Worm (Caenorhabditis elegans): ENCODE data around the gene cyp-34A2.

cyp-34A2 gene

DNA sequence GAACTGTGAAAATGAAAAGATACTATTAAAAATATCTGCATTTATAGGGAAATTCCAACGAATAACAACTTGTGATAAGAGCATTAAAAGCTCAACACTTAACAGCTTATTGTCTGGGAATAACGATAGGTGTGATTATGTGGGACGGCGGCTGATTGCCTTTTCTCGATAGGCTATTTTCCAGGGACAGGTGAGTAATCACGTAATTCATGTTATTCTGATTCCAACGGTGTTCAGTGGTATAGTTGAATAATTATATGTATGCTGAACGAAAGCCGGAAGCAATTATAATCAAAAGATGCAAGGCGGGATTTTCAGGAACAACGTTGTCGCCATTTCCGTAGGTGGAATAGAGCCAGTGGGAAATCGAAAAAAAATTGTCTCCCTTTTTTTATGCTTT, 14.0 kb downstream of the cyp-34A2 start, which contains the start of gene srw-17:
Gene srw-17 (minus strand): TSS at position 101 of the 400 bp plus-strand sequence.
- TF ChIP-seq snpc-4 (tag; optimal IDR thresholded peaks at IDR 0.05) (no peak), ztf-11 (tag; optimal IDR thresholded peaks at IDR 0.05) (no peak), bed-3 (GFP tag; optimal IDR thresholded peaks at IDR 0.05) (no peak), lin-32 (GFP tag; optimal IDR thresholded peaks at IDR 0.05) (no peak), tbx-8 (GFP tag; optimal IDR thresholded peaks at IDR 0.05) (no peak), sptf-1 (tag; optimal IDR thresholded peaks at IDR 0.05) (no peak), ceh-39 (tag; optimal IDR thresholded peaks at IDR 0.05) (no peak), elt-3 (tag; optimal IDR thresholded peaks at IDR 0.05) (no peak), mls-2 (tag; optimal IDR thresholded peaks at IDR 0.05) (no peak), M03D4.4 (tag; optimal IDR thresholded peaks at IDR 0.05) (no peak), mab-5 (tag; optimal IDR thresholded peaks at IDR 0.05) (no peak), lsy-2 (tag; optimal IDR thresholded peaks at IDR 0.05) (no peak), elt-1 (tag; optimal IDR thresholded peaks at IDR 0.05; ENCODE audit: borderline replicate concordance, insufficient read depth) (no peak), unc-62 (GFP tag; optimal IDR thresholded peaks at IDR 0.05) (no peak), hlh-1 (tag; optimal IDR thresholded peaks at IDR 0.05) (no peak), cnd-1 (tag; optimal IDR thresholded peaks at IDR 0.05) (no peak)

DNA sequence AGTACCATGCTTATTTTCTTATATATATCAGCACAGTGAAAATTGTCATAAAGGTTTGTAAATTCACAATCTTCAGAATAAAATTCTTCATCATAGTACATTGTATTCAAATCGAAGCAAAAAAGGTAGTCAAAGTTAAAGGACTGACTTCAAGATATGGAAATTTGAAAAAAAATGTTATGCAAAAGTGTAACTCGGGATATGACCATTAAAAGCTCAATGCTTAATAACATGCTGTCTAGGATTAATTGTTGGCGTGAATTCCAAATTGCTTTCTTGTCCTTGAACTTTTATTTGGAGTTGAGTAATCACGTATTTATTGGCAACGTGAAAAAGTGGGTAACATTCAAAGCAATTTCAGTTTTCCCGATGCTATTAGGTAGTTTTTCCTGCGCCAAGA, 16.1 kb downstream of the cyp-34A2 start, which contains the start of gene srw-16:
Gene srw-16 (minus strand): TSS at position 101 of the 400 bp plus-strand sequence.
- TF ChIP-seq bed-3 (GFP tag; optimal IDR thresholded peaks at IDR 0.05) (no peak), blmp-1 (tag; optimal IDR thresholded peaks at IDR 0.05) (no peak)

DNA sequence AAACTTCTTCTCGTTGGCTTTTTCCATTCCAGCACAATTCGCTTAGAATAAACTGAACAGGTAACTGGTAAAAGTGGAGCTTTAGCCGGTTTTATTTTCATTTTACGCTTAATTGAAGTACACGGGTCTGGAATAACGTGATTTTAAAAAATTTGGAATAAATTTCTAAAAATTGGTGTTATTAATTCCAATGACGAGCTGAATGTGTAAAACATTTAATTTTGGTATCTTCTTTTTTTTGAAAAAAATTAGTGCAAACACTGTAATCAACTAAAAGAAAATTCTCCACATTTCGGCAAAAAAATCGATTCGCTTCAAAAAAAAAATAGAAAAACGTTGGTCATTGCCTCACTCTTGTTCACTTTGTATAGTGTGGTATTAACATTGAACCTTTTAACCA, 18.6 kb downstream of the cyp-34A2 start, which contains the start of gene T10H4.4:
Gene T10H4.4 (minus strand): TSS at position 101 of the 400 bp plus-strand sequence.
- no peak for TF ChIP-seq lin-13 (tag; optimal IDR thresholded peaks at IDR 0.05)
- no peak for TF ChIP-seq ceh-39 (tag; optimal IDR thresholded peaks at IDR 0.05)
- TF ChIP-seq ceh-83 (GFP tag; optimal IDR thresholded peaks at IDR 0.05) = no peak
- no peak for TF ChIP-seq nhr-28 (tag; optimal IDR thresholded peaks at IDR 0.05)
- no peak for TF ChIP-seq sem-2 (GFP tag; optimal IDR thresholded peaks at IDR 0.05)
- no peak for TF ChIP-seq nhr-12 (tag; optimal IDR thresholded peaks at IDR 0.05)
- TF ChIP-seq ceh-43 (GFP tag; optimal IDR thresholded peaks at IDR 0.05) = no peak

DNA sequence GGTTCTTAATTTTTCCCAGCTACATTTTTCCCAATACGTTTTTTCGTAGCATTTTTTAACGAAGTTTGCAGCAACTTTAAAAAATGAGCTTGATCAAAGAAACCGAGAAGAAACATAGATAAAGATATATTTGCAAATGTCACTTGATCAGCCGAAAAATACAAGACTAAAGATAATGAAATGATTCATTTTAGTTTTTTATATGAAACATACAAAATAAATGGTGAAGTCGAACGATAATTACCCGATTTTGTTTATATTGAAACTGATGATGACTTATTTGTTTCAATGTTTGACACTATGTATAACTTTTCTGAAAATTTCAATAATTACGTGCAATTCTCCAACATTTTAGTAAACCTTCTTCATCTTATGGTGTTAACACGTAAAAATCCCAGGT, 22.6 kb downstream of the cyp-34A2 start, which contains the start of gene srw-22:
Gene srw-22 (plus strand): TSS at position 301 of the 400 bp plus-strand sequence.
- TF ChIP-seq ceh-43 (GFP tag; optimal IDR thresholded peaks at IDR 0.05) = no peak
- no peak for TF ChIP-seq sem-2 (GFP tag; optimal IDR thresholded peaks at IDR 0.05)
- TF ChIP-seq mab-5 (tag; optimal IDR thresholded peaks at IDR 0.05) = no peak
- TF ChIP-seq mep-1 (tag; optimal IDR thresholded peaks at IDR 0.05) = no peak
- TF ChIP-seq nhr-28 (tag; optimal IDR thresholded peaks at IDR 0.05) = no peak
- no peak for TF ChIP-seq hlh-1 (tag; optimal IDR thresholded peaks at IDR 0.05)

DNA sequence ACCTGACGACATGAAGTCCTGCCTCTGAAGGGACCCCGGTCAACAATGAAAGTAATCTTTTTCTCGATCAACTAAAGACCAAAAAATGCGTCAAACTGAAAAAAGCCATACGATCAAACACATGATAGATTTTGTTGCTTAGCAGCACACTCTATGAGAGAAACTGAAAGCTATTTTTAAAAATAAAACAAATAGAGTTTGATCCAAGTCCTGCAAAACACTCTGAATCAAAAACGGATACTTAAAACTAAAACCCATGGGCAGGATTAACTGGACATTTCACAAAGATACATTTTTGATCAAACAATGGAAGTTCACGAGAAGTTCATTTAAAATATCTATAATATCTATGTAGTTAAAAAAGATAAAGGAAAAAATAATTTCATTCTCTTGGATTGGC, 23.5 kb downstream of the cyp-34A2 start, which contains the start of gene T10H4.13:
Gene T10H4.13 (minus strand): TSS at position 101 of the 400 bp plus-strand sequence.
- TF ChIP-seq zip-8 (tag; optimal IDR thresholded peaks at IDR 0.05) (no peak), bed-3 (GFP tag; optimal IDR thresholded peaks at IDR 0.05) (no peak), unc-120 (tag; optimal IDR thresholded peaks at IDR 0.05; ENCODE audit: poor library complexity, severe bottlenecking) (no peak), ham-2 (GFP tag; optimal IDR thresholded peaks at IDR 0.05) (no peak), unc-39 (tag; optimal IDR thresholded peaks at IDR 0.05) (no peak), lsy-2 (tag; optimal IDR thresholded peaks at IDR 0.05) (no peak), elt-3 (tag; optimal IDR thresholded peaks at IDR 0.05) (no peak), sem-2 (GFP tag; optimal IDR thresholded peaks at IDR 0.05) (no peak), tbx-8 (GFP tag; optimal IDR thresholded peaks at IDR 0.05) (no peak), lin-32 (GFP tag; optimal IDR thresholded peaks at IDR 0.05) (no peak), M03D4.4 (tag; optimal IDR thresholded peaks at IDR 0.05) (no peak), mls-2 (tag; optimal IDR thresholded peaks at IDR 0.05) (no peak), nhr-2 (tag; optimal IDR thresholded peaks at IDR 0.05) (no peak), ztf-11 (tag; optimal IDR thresholded peaks at IDR 0.05) (no peak), lin-13 (tag; optimal IDR thresholded peaks at IDR 0.05) (no peak), elt-1 (tag; optimal IDR thresholded peaks at IDR 0.05; ENCODE audit: borderline replicate concordance, insufficient read depth) (no peak), blmp-1 (tag; optimal IDR thresholded peaks at IDR 0.05) (no peak), drap-1 (GFP tag; optimal IDR thresholded peaks at IDR 0.05) (no peak), nhr-237 (tag; optimal IDR thresholded peaks at IDR 0.05) (no peak), nhr-28 (tag; optimal IDR thresholded peaks at IDR 0.05) (no peak)

Measured in whole organism, mixed stage, embryonic.